Worm (Caenorhabditis elegans) whole organism, L1 larva: Measurements from ENCODE around the gene T05C12.8.

Source experiments
- C16A3.4 ChIP-seq: fragments of 150-350 bp; optimal IDR thresholded peaks from 2 replicates; lab custom pipeline; 2014; ENCODE audit warnings: missing biosample characterization, missing genetic modification characterization
- C34B4.2 ChIP-seq: sonication (generic microtip); optimal IDR thresholded peaks from 2 replicates; lab custom pipeline; 2017; ENCODE audit warnings: mild to moderate bottlenecking, missing genetic modification characterization, missing compliant biosample characterization
- F16B12.6 ChIP-seq: fragments of 150-350 bp; optimal IDR thresholded peaks from 2 replicates; lab custom pipeline; 2014; ENCODE audit warnings: missing biosample characterization, missing genetic modification characterization
- Y116A8C.19 ChIP-seq: sonication (generic microtip); optimal IDR thresholded peaks from 2 replicates; lab custom pipeline; 2016; ENCODE audit warnings: missing compliant biosample characterization, missing genetic modification characterization, borderline replicate concordance
- ceh-63 ChIP-seq: fragments of 200-800 bp; sonication (Bioruptor generic); optimal IDR thresholded peaks from 2 replicates; lab custom pipeline; 2018; ENCODE audit warnings: mild to moderate bottlenecking, missing genetic modification characterization, missing compliant biosample characterization
- ceh-88 ChIP-seq: fragments of 200-800 bp; sonication (Bioruptor generic); IDR thresholded peaks from 2 replicates; pipeline ENCODE4 v1.3.6; 2022; ENCODE audit warnings: missing genetic modification characterization, missing compliant biosample characterization
- ceh-90 ChIP-seq: sonication (generic microtip); optimal IDR thresholded peaks from 2 replicates; lab custom pipeline; 2016; ENCODE audit warnings: missing genetic modification characterization, missing compliant biosample characterization
- dpl-1 ChIP-seq, 3 experiments: fragments of 150-350 bp in 2 of 3; sonication (generic microtip) in 1 of 3; optimal IDR thresholded peaks; 2 replicates each; lab custom pipeline; 2014 to 2017; ENCODE audit warnings: missing biosample characterization in 3 of 3, missing genetic modification characterization in 3 of 3, missing genetic modification reagents in 3 of 3
- dsc-1 ChIP-seq: sonication (generic microtip); optimal IDR thresholded peaks from 2 replicates; lab custom pipeline; 2016; ENCODE audit warnings: mild to moderate bottlenecking, missing genetic modification characterization, missing compliant biosample characterization
- efl-1 ChIP-seq, 4 experiments: fragments of 150-350 bp; optimal IDR thresholded peaks in 3 of 4; peaks in 1 of 4; 1 replicate in 1 of 4; 2 replicates in 3 of 4; lab custom pipeline; 2014; ENCODE audit warnings: missing biosample characterization in 2 of 4, missing genetic modification characterization in 2 of 4, missing genetic modification reagents in 2 of 4
- efl-3 ChIP-seq: fragments of 200-800 bp; sonication (Bioruptor generic); optimal IDR thresholded peaks from 2 replicates; lab custom pipeline; 2018; ENCODE audit warnings: mild to moderate bottlenecking, missing genetic modification characterization, missing compliant biosample characterization
- egl-13 ChIP-seq: sonication (generic microtip); optimal IDR thresholded peaks from 2 replicates; lab custom pipeline; 2016; ENCODE audit warnings: missing genotype, missing genetic modification reagents, missing genetic modification characterization, missing compliant biosample characterization
- elt-2 ChIP-seq: sonication (generic microtip); optimal IDR thresholded peaks from 2 replicates; lab custom pipeline; 2016; ENCODE audit warnings: missing genetic modification characterization, mild to moderate bottlenecking, inconsistent platforms, missing compliant biosample characterization, missing genetic modification reagents
- ets-5 ChIP-seq: fragments of 200-800 bp; sonication (Bioruptor generic); IDR thresholded peaks from 2 replicates; pipeline ENCODE4 v1.3.6; 2022; ENCODE audit warnings: missing genetic modification characterization, missing compliant biosample characterization
- fkh-10 ChIP-seq: sonication (generic microtip); optimal IDR thresholded peaks from 2 replicates; lab custom pipeline; 2017; ENCODE audit warnings: missing biosample characterization, missing genetic modification reagents, missing genetic modification characterization
- fkh-4 ChIP-seq: sonication (generic microtip); optimal IDR thresholded peaks from 2 replicates; lab custom pipeline; 2016; ENCODE audit warnings: missing compliant biosample characterization, missing genetic modification characterization, borderline replicate concordance
- grh-1 ChIP-seq: fragments of 200-800 bp; sonication (Bioruptor generic); IDR thresholded peaks from 2 replicates; pipeline ENCODE4 v1.3.6; 2022; ENCODE audit warnings: missing genetic modification reagents, missing genetic modification characterization, missing compliant biosample characterization
- hlh-17 ChIP-seq: fragments of 200-800 bp; sonication (Bioruptor generic); optimal IDR thresholded peaks from 2 replicates; lab custom pipeline; 2018; ENCODE audit warnings: missing genetic modification characterization, mild to moderate bottlenecking, missing compliant biosample characterization, moderate library complexity, borderline replicate concordance
- isw-1 ChIP-seq: fragments of 200-800 bp; sonication (Bioruptor generic); IDR thresholded peaks from 2 replicates; pipeline ENCODE4 v1.3.6; 2022; ENCODE audit warnings: missing genetic modification characterization, missing compliant biosample characterization
- lin-35 ChIP-seq, 2 experiments: fragments of 150-350 bp; optimal IDR thresholded peaks; 2 replicates each; lab custom pipeline; 2014; ENCODE audit warnings: missing biosample characterization in 2 of 2, missing genetic modification characterization in 2 of 2, missing genetic modification reagents in 2 of 2
- lin-39 ChIP-seq: fragments of 150-350 bp; optimal IDR thresholded peaks from 2 replicates; lab custom pipeline; 2014; ENCODE audit warnings: missing biosample characterization, missing genetic modification reagents, missing genetic modification characterization
- lir-3 ChIP-seq: sonication (generic microtip); optimal IDR thresholded peaks from 2 replicates; lab custom pipeline; 2016; ENCODE audit warnings: mild to moderate bottlenecking, missing genetic modification characterization, moderate library complexity, missing compliant biosample characterization; ENCODE audit not compliant: poor library complexity
- lsy-2 ChIP-seq, 2 experiments: fragments of 150-350 bp; optimal IDR thresholded peaks; 2 replicates each; lab custom pipeline; 2014; ENCODE audit warnings: missing biosample characterization in 2 of 2, missing genetic modification characterization in 2 of 2
- mab-9 ChIP-seq: fragments of 200-800 bp; sonication (Bioruptor generic); IDR thresholded peaks from 2 replicates; pipeline ENCODE4 v1.3.6; 2022; ENCODE audit warnings: missing genetic modification reagents, missing genetic modification characterization, missing compliant biosample characterization
- mdl-1 ChIP-seq, 2 experiments: fragments of 150-350 bp; optimal IDR thresholded peaks; 2 replicates each; lab custom pipeline; 2014 to 2017; ENCODE audit warnings: missing biosample characterization in 2 of 2, missing genetic modification characterization in 2 of 2, inconsistent platforms in 1 of 2
- mef-2 ChIP-seq: fragments of 150-350 bp; optimal IDR thresholded peaks from 2 replicates; lab custom pipeline; 2014; ENCODE audit warnings: missing biosample characterization, missing genetic modification characterization
- nhr-11 ChIP-seq: fragments of 150-350 bp; optimal IDR thresholded peaks from 2 replicates; lab custom pipeline; 2014; ENCODE audit warnings: missing biosample characterization, missing genetic modification characterization
- nhr-20 ChIP-seq: sonication (generic microtip); optimal IDR thresholded peaks from 2 replicates; lab custom pipeline; 2016; ENCODE audit warnings: mild to moderate bottlenecking, missing genetic modification characterization, missing compliant biosample characterization
- nhr-237 ChIP-seq: fragments of 150-350 bp; optimal IDR thresholded peaks from 2 replicates; lab custom pipeline; 2014; ENCODE audit warnings: missing biosample characterization, missing genetic modification characterization
- nhr-71 ChIP-seq: sonication (generic microtip); optimal IDR thresholded peaks from 2 replicates; lab custom pipeline; 2016; ENCODE audit warnings: mild to moderate bottlenecking, missing genetic modification characterization, moderate library complexity, missing compliant biosample characterization
- nhr-76 ChIP-seq: sonication (generic microtip); optimal IDR thresholded peaks from 2 replicates; lab custom pipeline; 2017; ENCODE audit warnings: missing biosample characterization, missing genetic modification characterization
- nhr-77 ChIP-seq: fragments of 150-350 bp; optimal IDR thresholded peaks from 2 replicates; lab custom pipeline; 2014; ENCODE audit warnings: missing biosample characterization, missing genetic modification characterization
- nhr-90 ChIP-seq: sonication (generic microtip); optimal IDR thresholded peaks from 2 replicates; lab custom pipeline; 2016; ENCODE audit warnings: mild to moderate bottlenecking, missing genetic modification characterization, missing compliant biosample characterization; ENCODE audit not compliant: poor library complexity
- pax-3 ChIP-seq: fragments of 200-800 bp; sonication (Bioruptor generic); optimal IDR thresholded peaks from 2 replicates; lab custom pipeline; 2018; ENCODE audit warnings: mild to moderate bottlenecking, missing genetic modification characterization, moderate library complexity, missing compliant biosample characterization
- rnt-1 ChIP-seq: sonication (generic microtip); optimal IDR thresholded peaks from 2 replicates; lab custom pipeline; 2016; ENCODE audit warnings: mild to moderate bottlenecking, missing genetic modification characterization, moderate library complexity, missing compliant biosample characterization
- skn-1 ChIP-seq: fragments of 150-350 bp; optimal IDR thresholded peaks from 2 replicates; lab custom pipeline; 2014; ENCODE audit warnings: missing biosample characterization, missing genetic modification characterization
- sox-4 ChIP-seq: sonication (generic microtip); optimal IDR thresholded peaks from 2 replicates; lab custom pipeline; 2016; ENCODE audit warnings: missing genetic modification characterization, missing compliant biosample characterization
- sup-37 ChIP-seq: fragments of 200-800 bp; sonication (Bioruptor generic); optimal IDR thresholded peaks from 2 replicates; lab custom pipeline; 2018; ENCODE audit warnings: mild to moderate bottlenecking, missing genetic modification characterization, missing compliant biosample characterization
- tlp-1 ChIP-seq: fragments of 150-350 bp; optimal IDR thresholded peaks from 2 replicates; lab custom pipeline; 2014; ENCODE audit warnings: missing biosample characterization, missing genetic modification characterization
- unc-130 ChIP-seq: fragments of 150-350 bp; optimal IDR thresholded peaks from 2 replicates; lab custom pipeline; 2017; ENCODE audit warnings: missing biosample characterization, missing genetic modification characterization, inconsistent platforms
- unc-30 ChIP-seq: sonication (generic microtip); optimal IDR thresholded peaks from 2 replicates; lab custom pipeline; 2017; ENCODE audit warnings: missing biosample characterization, missing genetic modification characterization
- unc-62 ChIP-seq: fragments of 150-350 bp; optimal IDR thresholded peaks from 2 replicates; lab custom pipeline; 2014; ENCODE audit warnings: missing biosample characterization, missing genetic modification reagents, missing genetic modification characterization
- unc-98 ChIP-seq: fragments of 200-800 bp; sonication (Bioruptor generic); IDR thresholded peaks from 2 replicates; pipeline ENCODE4 v1.3.6; 2022; ENCODE audit warnings: missing genetic modification characterization, missing compliant biosample characterization
- xbp-1 ChIP-seq: sonication (generic microtip); optimal IDR thresholded peaks from 2 replicates; lab custom pipeline; 2016; ENCODE audit warnings: missing genetic modification characterization, missing compliant biosample characterization
- zag-1 ChIP-seq: fragments of 150-350 bp; optimal IDR thresholded peaks from 2 replicates; lab custom pipeline; 2014; ENCODE audit warnings: missing biosample characterization, missing genetic modification characterization
- zip-4 ChIP-seq: fragments of 200-800 bp; sonication (Bioruptor generic); optimal IDR thresholded peaks from 2 replicates; lab custom pipeline; 2018; ENCODE audit warnings: mild to moderate bottlenecking, missing genetic modification characterization, moderate library complexity, missing compliant biosample characterization

The T05C12.8 gene

DNA sequence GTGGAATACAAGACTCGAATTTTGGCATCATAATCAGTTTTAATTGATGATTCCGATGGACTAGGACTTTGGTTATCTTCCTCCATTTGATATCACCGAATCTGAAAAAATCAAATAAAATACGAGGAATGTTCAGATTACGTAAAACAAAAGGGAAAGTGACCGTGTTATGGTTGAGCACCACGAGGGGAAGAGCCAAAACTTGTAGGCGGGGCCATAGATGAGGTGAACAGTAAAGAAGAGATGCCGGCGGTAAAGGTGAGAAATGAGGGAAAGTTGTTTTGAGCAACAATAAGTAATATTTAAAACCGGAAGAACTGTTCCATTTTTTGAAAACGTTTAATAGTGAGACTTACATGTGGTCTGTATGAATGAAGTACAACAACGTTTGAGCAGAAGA lies 40.4 kb downstream of the T05C12.8 start, which contains the start of gene F10B5.3:
Gene F10B5.3, minus strand, starts transcription at position 101 of the 400 bp plus-strand sequence.
- TF ChIP-seq efl-3 (no peak), pax-3 (tag; lab: Kevin White, UChicago) (no peak), unc-30 (tag; lab: Kevin White, UChicago) (no peak), C16A3.4 (no peak), mab-9 (GFP tag; lab: Robert Waterston, UW) (no peak), grh-1 (GFP tag; lab: Robert Waterston, UW) (no peak), lin-35 (GFP tag; optimal IDR thresholded peaks at IDR 0.05; lab: Kevin White, UChicago) (no peak), zip-4 (GFP tag; lab: Kevin White, UChicago) (no peak), unc-130 (tag; lab: Kevin White, UChicago) (no peak)

DNA sequence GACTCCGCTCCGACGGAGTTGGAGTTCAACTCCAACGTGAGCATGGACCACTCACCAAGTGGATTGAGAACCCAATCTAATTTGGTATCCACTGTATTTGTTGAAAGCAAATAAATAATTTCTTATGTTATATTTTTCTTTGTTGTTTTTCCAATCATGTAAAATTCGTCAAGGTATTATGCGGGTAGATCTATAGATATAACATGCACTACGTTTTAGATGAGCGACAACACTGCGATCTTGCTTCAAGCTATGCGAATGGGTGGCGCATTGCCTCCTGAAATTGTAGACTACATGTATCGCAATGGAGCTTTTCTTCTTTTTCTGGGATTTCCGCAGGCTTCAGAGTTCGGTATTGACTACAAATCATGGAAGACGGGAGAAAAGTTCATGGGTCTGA lies 45.8 kb downstream of the T05C12.8 start, which contains the start of gene F10B5.2:
Gene F10B5.2, plus strand, starts transcription at position 220 of the 400 bp plus-strand sequence.
- TF ChIP-seq nhr-90 (tag; lab: Kevin White, UChicago), result no peak
- peak in 1 of 2 experiments; percentile 43 for TF ChIP-seq lsy-2 (tag; optimal IDR thresholded peaks at IDR 0.05; lab: Kevin White, UChicago)
- no peak for TF ChIP-seq efl-1 (optimal IDR thresholded peaks at IDR 0.05; lab: Kevin White, UChicago)
- TF ChIP-seq efl-1 (GFP tag; optimal IDR thresholded peaks at IDR 0.05 in 1 of 2; lab: Kevin White, UChicago), result peak in 1 of 2 experiments; percentile 75
- no peak for TF ChIP-seq nhr-71 (tag; lab: Kevin White, UChicago)
- TF ChIP-seq, all 84 proteins: peak for 2

DNA sequence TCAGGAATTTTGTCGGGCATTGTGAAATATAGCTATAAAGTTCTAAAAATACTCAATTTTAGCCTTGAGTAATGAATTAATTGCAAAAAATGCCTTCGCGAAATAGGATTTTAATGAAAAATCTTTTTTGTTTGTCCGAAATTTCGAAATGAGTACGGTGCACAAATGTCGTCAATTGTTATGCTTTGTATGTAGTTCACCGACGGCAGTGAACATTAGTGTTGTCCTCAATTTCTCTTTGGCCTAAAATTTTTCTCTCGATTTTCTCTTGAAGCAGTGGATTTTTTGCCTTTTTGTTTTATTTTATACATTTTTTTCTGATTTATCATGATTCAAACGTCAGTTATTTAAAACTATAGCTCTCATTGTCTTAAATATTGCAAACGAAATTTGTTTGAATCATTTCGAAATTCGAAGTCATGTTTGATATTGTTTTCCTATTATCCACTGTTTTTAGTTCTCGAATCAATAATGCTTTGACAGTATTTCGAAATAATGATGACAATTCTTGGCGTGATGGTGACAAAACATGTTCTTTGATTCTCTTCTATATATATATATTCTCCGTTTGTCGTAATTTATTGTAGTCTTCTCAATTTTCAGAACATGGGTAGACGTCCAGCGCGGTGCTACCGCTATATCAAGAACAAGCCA lies 47.0 kb downstream of the T05C12.8 start, which contains the start of the genes ints-11 and rpl-10:
Gene ints-11, minus strand, starts transcription at position 201 of the 654 bp plus-strand sequence.
Gene rpl-10, plus strand, starts transcription at position 604 of the 654 bp plus-strand sequence.
- TF ChIP-seq nhr-11 (tag; lab: Kevin White, UChicago), result no peak
- no peak for TF ChIP-seq zag-1
- TF ChIP-seq nhr-20, result peak; percentile 27
- TF ChIP-seq ets-5 (GFP tag; lab: Robert Waterston, UW), result no peak
- TF ChIP-seq F16B12.6 (tag; lab: Kevin White, UChicago), result peak; percentile 83
- TF ChIP-seq mef-2 (tag; lab: Kevin White, UChicago), result no peak
- peak; percentile 44 for TF ChIP-seq rnt-1
- peak; percentile 51 to 74 (median 71) for TF ChIP-seq dpl-1 (GFP tag; optimal IDR thresholded peaks at IDR 0.05; lab: Kevin White, UChicago)
- peak; percentile 31 for TF ChIP-seq isw-1 (GFP tag; lab: Robert Waterston, UW)
- no peak for TF ChIP-seq lir-3 (tag; lab: Kevin White, UChicago)
- TF ChIP-seq tlp-1 (tag; lab: Kevin White, UChicago), result no peak
- no peak for TF ChIP-seq unc-62
- TF ChIP-seq hlh-17 (GFP tag; lab: Kevin White, UChicago), result no peak
- TF ChIP-seq nhr-237 (tag; lab: Kevin White, UChicago), result no peak
- no peak for TF ChIP-seq nhr-76 (tag; lab: Kevin White, UChicago)
- no peak for TF ChIP-seq Y116A8C.19 (tag; lab: Kevin White, UChicago)
- TF ChIP-seq lin-39 (tag; lab: Kevin White, UChicago), result no peak
- TF ChIP-seq xbp-1, result peak; percentile 48
- no peak for TF ChIP-seq nhr-77 (tag; lab: Kevin White, UChicago)
- TF ChIP-seq fkh-4 (tag; lab: Kevin White, UChicago), result no peak
- peak in 1 of 2 experiments; percentile 29 for TF ChIP-seq mdl-1 (tag; optimal IDR thresholded peaks at IDR 0.05; lab: Kevin White, UChicago)
- TF ChIP-seq efl-1 (optimal IDR thresholded peaks at IDR 0.05; lab: Kevin White, UChicago), result peak; percentile 67 to 74
- TF ChIP-seq efl-1 (GFP tag; optimal IDR thresholded peaks at IDR 0.05 in 1 of 2; lab: Kevin White, UChicago), result peak; percentile 70 to 90
- TF ChIP-seq ceh-63 (GFP tag; lab: Kevin White, UChicago), result no peak
- TF ChIP-seq efl-3, result no peak
- no peak for TF ChIP-seq unc-30 (tag; lab: Kevin White, UChicago)
- TF ChIP-seq sox-4 (tag; lab: Kevin White, UChicago), result no peak
- TF ChIP-seq skn-1 (tag; lab: Kevin White, UChicago), result peak; percentile 56
- TF ChIP-seq fkh-10, result no peak
- TF ChIP-seq ceh-88 (GFP tag; lab: Robert Waterston, UW), result no peak
- no peak for TF ChIP-seq unc-98
- TF ChIP-seq elt-2, result no peak
- TF ChIP-seq egl-13 (tag; lab: Kevin White, UChicago), result no peak
- TF ChIP-seq sup-37 (GFP tag; lab: Kevin White, UChicago), result no peak
- TF ChIP-seq dsc-1 (tag; lab: Kevin White, UChicago), result no peak
- TF ChIP-seq ceh-90 (tag; lab: Kevin White, UChicago), result no peak
- no peak for TF ChIP-seq C34B4.2
